Fruit fly (Drosophila melanogaster) whole organism, embryonic: ENCODE measurements around the gene CG3505.

Experiments
- Ada2b ChIP-seq: fragments of 200-800 bp; sonication (Bioruptor generic); IDR thresholded peaks from 2 replicates; pipeline ENCODE4 v1.3.6; 2022; ENCODE audit warnings: missing biosample characterization, missing genetic modification characterization
- Atf3 ChIP-seq: fragments of 200-800 bp; sonication (Bioruptor generic); optimal IDR thresholded peaks from 3 replicates; lab custom pipeline; 2016; ENCODE audit warnings: missing biosample characterization, missing genetic modification characterization
- Atf6 ChIP-seq: fragments of 200-800 bp; sonication (Bioruptor generic); IDR thresholded peaks from 2 replicates; pipeline ENCODE4 v1.3.6; 2022; ENCODE audit warnings: missing biosample characterization, missing genetic modification characterization
- Bgb ChIP-seq: fragments of 200-800 bp; sonication (Bioruptor generic); IDR thresholded peaks from 2 replicates; pipeline ENCODE4 v1.3.6; 2022; ENCODE audit warnings: missing biosample characterization, missing genetic modification characterization; ENCODE audit not compliant: partially characterized antibody
- CG10147 ChIP-seq: fragments of 200-800 bp; sonication (Bioruptor generic); optimal IDR thresholded peaks from 2 replicates; lab custom pipeline; 2019; ENCODE audit warnings: missing biosample characterization, mild to moderate bottlenecking, missing genetic modification characterization, moderate library complexity
- CG10462 ChIP-seq: fragments of 200-800 bp; sonication (Bioruptor generic); optimal IDR thresholded peaks from 2 replicates; lab custom pipeline; 2016; ENCODE audit warnings: missing biosample characterization, missing genetic modification characterization
- CG12071 ChIP-seq: fragments of 200-800 bp; sonication (Bioruptor generic); optimal IDR thresholded peaks from 3 replicates; lab custom pipeline; 2018; ENCODE audit warnings: missing biosample characterization, mild to moderate bottlenecking, missing genetic modification characterization
- CG14860 ChIP-seq: fragments of 200-800 bp; sonication (Bioruptor generic); IDR thresholded peaks from 3 replicates; pipeline ENCODE4 v1.3.6; 2022; ENCODE audit warnings: missing biosample characterization, missing genetic modification characterization; ENCODE audit not compliant: partially characterized antibody
- CG17186 ChIP-seq: fragments of 200-800 bp; sonication (Bioruptor generic); optimal IDR thresholded peaks from 3 replicates; lab custom pipeline; 2017; ENCODE audit warnings: missing biosample characterization, missing genetic modification reagents, missing genetic modification characterization
- CG17912 ChIP-seq: fragments of 200-800 bp; sonication (Bioruptor generic); optimal IDR thresholded peaks from 2 replicates; lab custom pipeline; 2018; ENCODE audit warnings: missing biosample characterization, mild to moderate bottlenecking, missing genetic modification characterization
- CG1832 ChIP-seq: fragments of 200-800 bp; sonication (Bioruptor generic); optimal IDR thresholded peaks from 2 replicates; lab custom pipeline; 2017; ENCODE audit warnings: missing biosample characterization, mild to moderate bottlenecking, missing genetic modification characterization, inconsistent platforms
- CG2712 ChIP-seq: fragments of 200-800 bp; optimal IDR thresholded peaks from 3 replicates; lab custom pipeline; 2019; ENCODE audit warnings: missing biosample characterization, mild to moderate bottlenecking, missing genetic modification characterization, moderate library complexity
- CG32767 ChIP-seq: fragments of 200-800 bp; sonication (Bioruptor generic); IDR thresholded peaks from 2 replicates; pipeline ENCODE4 v1.3.6; 2022; ENCODE audit warnings: missing biosample characterization, missing genetic modification characterization
- CG33213 ChIP-seq: fragments of 200-800 bp; sonication (Bioruptor generic); optimal IDR thresholded peaks from 3 replicates; lab custom pipeline; 2016; ENCODE audit warnings: missing biosample characterization, missing genetic modification characterization
- CG4404 ChIP-seq: fragments of 200-800 bp; sonication (Bioruptor generic); IDR thresholded peaks from 2 replicates; pipeline ENCODE4 v1.3.6; 2022; ENCODE audit warnings: missing biosample characterization, missing genetic modification characterization
- CG5245 ChIP-seq: fragments of 200-800 bp; sonication (Bioruptor generic); optimal IDR thresholded peaks from 3 replicates; lab custom pipeline; 2016; ENCODE audit warnings: missing biosample characterization, missing genetic modification characterization
- CG6175 ChIP-seq: fragments of 200-800 bp; sonication (Bioruptor generic); IDR thresholded peaks from 3 replicates; pipeline ENCODE4 v1.3.6; 2022; ENCODE audit warnings: missing biosample characterization, missing genetic modification characterization
- CG6254 ChIP-seq: fragments of 200-800 bp; sonication (Bioruptor generic); optimal IDR thresholded peaks from 3 replicates; lab custom pipeline; 2017; ENCODE audit warnings: mild to moderate bottlenecking, missing biosample characterization, missing genetic modification reagents, missing genetic modification characterization
- CG7786 ChIP-seq: fragments of 200-800 bp; sonication (Bioruptor generic); optimal IDR thresholded peaks from 2 replicates; lab custom pipeline; 2016; ENCODE audit warnings: missing biosample characterization, missing genetic modification characterization
- CG8089 ChIP-seq: fragments of 200-800 bp; sonication (Bioruptor generic); optimal IDR thresholded peaks from 3 replicates; lab custom pipeline; 2016; ENCODE audit warnings: missing biosample characterization, missing genetic modification characterization
- D19B ChIP-seq: fragments of 200-800 bp; sonication (Bioruptor generic); optimal IDR thresholded peaks from 2 replicates; lab custom pipeline; 2017; ENCODE audit warnings: missing biosample characterization, mild to moderate bottlenecking, missing genetic modification characterization
- Dfd ChIP-seq, 2 experiments: fragments of >200 bp; optimal IDR thresholded peaks; 2 replicates each; lab custom pipeline; 2017; ENCODE audit warnings: missing biosample characterization in 2 of 2, missing genetic modification characterization in 2 of 2
- Dip2 ChIP-seq: fragments of 200-800 bp; sonication (Bioruptor generic); IDR thresholded peaks from 2 replicates; pipeline ENCODE4 v1.3.6; 2022; ENCODE audit warnings: missing biosample characterization, missing genetic modification characterization
- Elba2 ChIP-seq: fragments of 200-800 bp; sonication (Bioruptor generic); optimal IDR thresholded peaks from 3 replicates; lab custom pipeline; 2016; ENCODE audit warnings: missing biosample characterization, missing genetic modification characterization
- MBD-R2 ChIP-seq: fragments of 200-800 bp; sonication (Bioruptor generic); IDR thresholded peaks from 2 replicates; pipeline ENCODE4 v1.3.6; 2022; ENCODE audit warnings: missing biosample characterization, missing genetic modification characterization
- MTF-1 ChIP-seq: fragments of 200-800 bp; sonication (Bioruptor generic); optimal IDR thresholded peaks from 2 replicates; lab custom pipeline; 2018; ENCODE audit warnings: missing biosample characterization, mild to moderate bottlenecking, missing genetic modification characterization, borderline replicate concordance
- Med ChIP-seq: fragments of 200-800 bp; sonication (Bioruptor generic); peaks from one replicate; lab custom pipeline; 2016; ENCODE audit warnings: missing biosample characterization, missing genetic modification characterization, mild to moderate bottlenecking, inconsistent platforms, moderate library complexity
- NFAT ChIP-seq: fragments of 200-800 bp; sonication (Bioruptor generic); IDR thresholded peaks from 2 replicates; pipeline ENCODE4 v1.3.6; 2022; ENCODE audit warnings: missing biosample characterization, missing genetic modification characterization
- Sry-β ChIP-seq: fragments of 200-800 bp; sonication (Bioruptor generic); optimal IDR thresholded peaks from 2 replicates; lab custom pipeline; 2018; ENCODE audit warnings: missing biosample characterization, mild to moderate bottlenecking, missing genetic modification characterization, moderate library complexity
- bbx ChIP-seq: fragments of 200-800 bp; sonication (Bioruptor generic); IDR thresholded peaks from 2 replicates; pipeline ENCODE4 v1.3.6; 2022; ENCODE audit warnings: missing biosample characterization, missing genetic modification characterization; ENCODE audit not compliant: partially characterized antibody
- danr ChIP-seq: fragments of 200-800 bp; sonication (Bioruptor generic); IDR thresholded peaks from 2 replicates; pipeline ENCODE4 v1.3.6; 2022; ENCODE audit warnings: missing biosample characterization, missing genetic modification characterization
- dm ChIP-seq: fragments of 200-800 bp; sonication (Bioruptor generic); optimal IDR thresholded peaks from 3 replicates; lab custom pipeline; 2016; ENCODE audit warnings: missing biosample characterization, missing genetic modification characterization
- emc ChIP-seq: fragments of 200-800 bp; sonication (Bioruptor generic); optimal IDR thresholded peaks from 2 replicates; lab custom pipeline; 2016; ENCODE audit warnings: missing biosample characterization, missing genetic modification characterization
- eve ChIP-seq, 2 experiments: fragments of >200 bp; optimal IDR thresholded peaks; 2 replicates each; lab custom pipeline; 2017; ENCODE audit warnings: missing biosample characterization in 2 of 2, missing genetic modification characterization in 2 of 2
- ewg ChIP-seq: fragments of 200-800 bp; sonication (Bioruptor generic); optimal IDR thresholded peaks from 3 replicates; lab custom pipeline; 2017; ENCODE audit warnings: mild to moderate bottlenecking, missing biosample characterization, missing genetic modification reagents, missing genetic modification characterization
- hth ChIP-seq: fragments of >200 bp; optimal IDR thresholded peaks from 2 replicates; lab custom pipeline; 2017; ENCODE audit warnings: inconsistent platforms
- maf-S ChIP-seq: fragments of 200-800 bp; sonication (Bioruptor generic); optimal IDR thresholded peaks from 2 replicates; lab custom pipeline; 2016; ENCODE audit warnings: missing biosample characterization, missing genetic modification characterization
- nerfin-1 ChIP-seq: fragments of 200-800 bp; sonication (Bioruptor generic); optimal IDR thresholded peaks from 3 replicates; lab custom pipeline; 2019; ENCODE audit warnings: missing biosample characterization, mild to moderate bottlenecking, missing genetic modification characterization, moderate library complexity
- nerfin-2 ChIP-seq: fragments of 200-800 bp; sonication (Bioruptor generic); IDR thresholded peaks from 2 replicates; pipeline ENCODE4 v1.3.6; 2022; ENCODE audit warnings: missing biosample characterization, missing genetic modification characterization; ENCODE audit not compliant: partially characterized antibody
- pan ChIP-seq, 4 experiments: fragments of >200 bp in 3 of 4; fragments of 200-800 bp in 1 of 4; sonication (Bioruptor generic) in 1 of 4; optimal IDR thresholded peaks in 3 of 4; IDR thresholded peaks in 1 of 4; 2 replicates each; pipeline versions ENCODE4 v1.3.6 to Lab custom; 2017 to 2022; ENCODE audit warnings: missing biosample characterization in 2 of 4, missing genetic modification characterization in 2 of 4, mixed read lengths in 1 of 4
- pb ChIP-seq: fragments of 200-800 bp; sonication (Bioruptor generic); optimal IDR thresholded peaks from 3 replicates; lab custom pipeline; 2016; ENCODE audit warnings: missing biosample characterization, missing genetic modification characterization
- phol ChIP-seq: fragments of 200-800 bp; sonication (Bioruptor generic); optimal IDR thresholded peaks from 3 replicates; lab custom pipeline; 2018; ENCODE audit warnings: missing biosample characterization, mild to moderate bottlenecking, missing genetic modification characterization, moderate library complexity
- sc ChIP-seq, 3 experiments: fragments of >200 bp in 2 of 3; fragments of 200-800 bp in 1 of 3; sonication (Bioruptor generic) in 1 of 3; optimal IDR thresholded peaks; 2 replicates in 2 of 3; 3 replicates in 1 of 3; lab custom pipeline; 2017; ENCODE audit warnings: mild to moderate bottlenecking in 1 of 3, missing biosample characterization in 1 of 3, missing genetic modification characterization in 1 of 3, missing genetic modification reagents in 1 of 3
- stc ChIP-seq: fragments of 200-800 bp; sonication (Bioruptor generic); IDR thresholded peaks from 2 replicates; pipeline ENCODE4 v1.3.6; 2022; ENCODE audit warnings: missing biosample characterization, missing genetic modification characterization
- tap ChIP-seq: fragments of 200-800 bp; optimal IDR thresholded peaks from 3 replicates; lab custom pipeline; 2019; ENCODE audit warnings: missing biosample characterization, mild to moderate bottlenecking, missing genetic modification characterization, moderate library complexity
- vfl ChIP-seq: fragments of 200-800 bp; sonication (Bioruptor generic); optimal IDR thresholded peaks from 2 replicates; lab custom pipeline; 2016; ENCODE audit warnings: missing biosample characterization, missing genetic modification characterization
- vvl ChIP-seq: fragments of 200-800 bp; sonication (Bioruptor generic); IDR thresholded peaks from 2 replicates; pipeline ENCODE4 v1.3.6; 2022; ENCODE audit warnings: missing biosample characterization, missing genetic modification characterization

CG3505 gene

dm6 chr3R:14654976-14655896 lies 2.0 kb upstream of the CG3505 start (continued):
- TF ChIP-seq Ada2b (GFP tag; lab: Robert Waterston, UW) (peak; percentile 92), CG17186 (GFP tag; lab: Kevin White, UChicago) (peak; percentile 80), pb (GFP tag; lab: Kevin White, UChicago) (peak; percentile 86), CG6175 (peak; percentile 88), vfl (peak; percentile 92), CG6254 (GFP tag; lab: Kevin White, UChicago) (peak; percentile 82), Bgb (GFP tag; lab: Robert Waterston, UW) (peak; percentile 61), bbx (GFP tag; lab: Robert Waterston, UW) (peak; percentile 58; the same call in 1 of the 2 replicates), Dfd (GFP tag; optimal IDR thresholded peaks at IDR 0.05; lab: Kevin White, UChicago) (no peak), pan (optimal IDR thresholded peaks at IDR 0.05; lab: Kevin White, UChicago) (no peak), pan (GFP tag; optimal IDR thresholded peaks at IDR 0.05 in 1 of 2, IDR thresholded peaks at IDR 0.05 in 1 of 2) (peak in 1 of 2 experiments; percentile 93), MBD-R2 (GFP tag; lab: Robert Waterston, UW) (peak; percentile 83), stc (GFP tag; lab: Robert Waterston, UW) (peak; percentile 89), Dip2 (no peak), maf-S (peak; percentile 86), ewg (peak; percentile 80), CG17912 (GFP tag; lab: Kevin White, UChicago) (peak; percentile 80), nerfin-2 (GFP tag; lab: Robert Waterston, UW) (no peak), phol (tag; lab: Kevin White, UChicago) (peak; percentile 99), tap (tag; lab: Kevin White, UChicago) (peak; percentile 93), nerfin-1 (tag; lab: Kevin White, UChicago) (peak; percentile 89), hth (lab: Kevin White, UChicago) (no peak), Sry-β (GFP tag; lab: Kevin White, UChicago) (peak; percentile 51), emc (GFP tag; lab: Kevin White, UChicago) (peak; percentile 52), danr (GFP tag; lab: Robert Waterston, UW) (peak; percentile 87), CG12071 (GFP tag; lab: Kevin White, UChicago) (peak; percentile 91), CG33213 (GFP tag; lab: Kevin White, UChicago) (peak; percentile 88), CG14860 (GFP tag; lab: Robert Waterston, UW) (no peak), sc (optimal IDR thresholded peaks at IDR 0.05; lab: Kevin White, UChicago) (no peak), sc (GFP tag; optimal IDR thresholded peaks at IDR 0.05; lab: Kevin White, UChicago) (peak; percentile 85), dm (GFP tag; lab: Kevin White, UChicago) (peak; percentile 66), CG10147 (GFP tag; lab: Kevin White, UChicago) (peak; percentile 84), CG1832 (no peak), CG4404 (GFP tag; lab: Robert Waterston, UW) (peak; percentile 84), Med (GFP tag; lab: Kevin White, UChicago) (peak; percentile 99), CG5245 (GFP tag; lab: Kevin White, UChicago) (peak; percentile 71), Atf6 (GFP tag; lab: Robert Waterston, UW) (peak; percentile 91), D19B (GFP tag; lab: Kevin White, UChicago) (peak; percentile 77), NFAT (peak; percentile 88), Elba2 (GFP tag; lab: Kevin White, UChicago) (peak; percentile 33), MTF-1 (GFP tag; lab: Kevin White, UChicago) (peak; percentile 90), eve (GFP tag; optimal IDR thresholded peaks at IDR 0.05; lab: Kevin White, UChicago) (no peak), CG10462 (peak; percentile 90), CG32767 (GFP tag; lab: Robert Waterston, UW) (peak; percentile 89), Atf3 (GFP tag; lab: Kevin White, UChicago) (peak; percentile 87), vvl (GFP tag; lab: Robert Waterston, UW) (peak; percentile 96), CG8089 (GFP tag; lab: Kevin White, UChicago) (peak; percentile 89), CG2712 (tag; lab: Kevin White, UChicago) (peak; percentile 93), CG7786 (GFP tag; lab: Kevin White, UChicago) (peak; percentile 90)
